Worm (Caenorhabditis elegans) whole organism, early embryonic: ENCODE data around the gene K02E2.8.
"Not testable (repeated sequence)": the region's sequence is repeated elsewhere in the genome, so short reads cannot be mapped to it uniquely, and the experiment has no call there.

Experiments
- B0310.2 ChIP-seq: sonication (generic microtip); optimal IDR thresholded peaks from 2 replicates; lab custom pipeline; 2016; ENCODE audit warnings: mild to moderate bottlenecking, missing genetic modification characterization, missing compliant biosample characterization
- F13C5.2 ChIP-seq: sonication (generic microtip); optimal IDR thresholded peaks from 2 replicates; lab custom pipeline; 2017; ENCODE audit warnings: mild to moderate bottlenecking, missing genetic modification characterization, inconsistent platforms, missing compliant biosample characterization
- aly-1 ChIP-seq: sonication (generic microtip); optimal IDR thresholded peaks from 2 replicates; lab custom pipeline; 2016; ENCODE audit warnings: missing genetic modification characterization, missing compliant biosample characterization
- ama-1 ChIP-seq: fragments of 150-350 bp; optimal IDR thresholded peaks from 2 replicates; lab custom pipeline; 2014
- ceh-13 ChIP-seq: fragments of 200-800 bp; sonication (Bioruptor generic); optimal IDR thresholded peaks from 2 replicates; lab custom pipeline; 2018; ENCODE audit warnings: mild to moderate bottlenecking, missing genetic modification characterization, missing compliant biosample characterization
- ceh-36 ChIP-seq: sonication (generic microtip); optimal IDR thresholded peaks from 2 replicates; lab custom pipeline; 2016; ENCODE audit warnings: missing genetic modification characterization, inconsistent platforms, missing compliant biosample characterization
- ets-7 ChIP-seq: sonication (generic microtip); optimal IDR thresholded peaks from 2 replicates; lab custom pipeline; 2016; ENCODE audit warnings: missing genotype, missing genetic modification characterization, missing compliant biosample characterization
- flt-1 ChIP-seq: fragments of 200-800 bp; sonication (Bioruptor generic); IDR thresholded peaks from 2 replicates; pipeline ENCODE4 v1.3.6; 2022; ENCODE audit warnings: missing genetic modification characterization, missing compliant biosample characterization
- hmbx-1 ChIP-seq: sonication (generic microtip); optimal IDR thresholded peaks from 2 replicates; lab custom pipeline; 2016; ENCODE audit warnings: mild to moderate bottlenecking, missing genetic modification characterization, missing compliant biosample characterization
- hmg-4 ChIP-seq: fragments of 200-800 bp; sonication (Bioruptor generic); optimal IDR thresholded peaks from 2 replicates; lab custom pipeline; 2018; ENCODE audit warnings: mild to moderate bottlenecking, missing genetic modification characterization, missing compliant biosample characterization
- hnd-1 ChIP-seq: sonication (generic microtip); optimal IDR thresholded peaks from 2 replicates; lab custom pipeline; 2016; ENCODE audit warnings: missing genetic modification characterization, missing compliant biosample characterization
- pes-1 ChIP-seq: fragments of 200-800 bp; sonication (Bioruptor generic); IDR thresholded peaks from 2 replicates; pipeline ENCODE4 v1.3.6; 2022; ENCODE audit warnings: missing genetic modification reagents, missing genetic modification characterization, missing compliant biosample characterization
- scrt-1 ChIP-seq: fragments of 200-800 bp; sonication (Bioruptor generic); IDR thresholded peaks from 2 replicates; pipeline ENCODE4 v1.3.6; 2022; ENCODE audit warnings: missing genetic modification characterization, missing compliant biosample characterization
- sea-1 ChIP-seq: fragments of 200-800 bp; sonication (Bioruptor generic); conservative IDR thresholded peaks from 2 replicates; pipeline ENCODE4 v1.3.6; 2022; ENCODE audit warnings: missing genetic modification characterization, missing compliant biosample characterization
- tbx-11 ChIP-seq: fragments of 200-800 bp; sonication (Bioruptor generic); IDR thresholded peaks from 2 replicates; pipeline ENCODE4 v1.3.6; 2022; ENCODE audit warnings: missing genetic modification characterization, missing compliant biosample characterization
- tbx-37 ChIP-seq: fragments of 200-800 bp; sonication (Bioruptor generic); conservative IDR thresholded peaks from 2 replicates; pipeline ENCODE4 v1.3.6; 2022; ENCODE audit warnings: missing genetic modification reagents, missing genetic modification characterization, missing compliant biosample characterization
- tra-4 ChIP-seq: sonication (generic microtip); optimal IDR thresholded peaks from 2 replicates; lab custom pipeline; 2017; ENCODE audit warnings: missing genetic modification characterization, missing compliant biosample characterization

The K02E2.8 gene

ce11 chrV:20376070-20376469 is 9.3 kb upstream of the K02E2.8 start:
- TF ChIP-seq F13C5.2 (no peak), hmbx-1 (no peak), scrt-1 (GFP tag; lab: Robert Waterston, UW) (no peak), ets-7 (tag; lab: Kevin White, UChicago) (no peak), pes-1 (GFP tag; lab: Robert Waterston, UW) (no peak), tbx-37 (GFP tag; lab: Robert Waterston, UW) (no peak)

DNA sequence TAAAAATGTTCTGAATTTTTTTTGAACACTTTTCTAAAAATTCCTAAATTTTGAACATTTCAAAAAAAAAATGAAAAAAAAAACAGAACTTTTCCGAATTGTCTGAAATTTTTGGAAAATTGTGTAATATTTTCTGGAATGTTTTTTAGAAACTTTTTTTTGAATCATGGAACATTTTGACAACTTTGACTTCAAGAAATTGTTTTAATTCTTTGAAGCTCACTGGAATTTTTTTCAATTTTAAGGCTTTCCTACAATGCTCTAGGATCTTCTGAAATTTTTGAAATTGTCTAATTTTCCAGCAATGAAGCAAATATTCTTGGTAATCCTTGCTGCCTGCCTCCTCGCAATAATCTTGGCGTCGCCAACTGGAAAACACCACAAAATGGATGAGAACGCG is 8.5 kb upstream of the K02E2.8 start, which contains the start of gene ins-35:
Gene ins-35, plus strand, starts transcription at position 301 of the 400 bp plus-strand sequence.
- TF ChIP-seq flt-1 (GFP tag; lab: Robert Waterston, UW) (no peak), sea-1 (GFP tag; lab: Robert Waterston, UW) (no peak), ceh-13 (GFP tag; lab: Kevin White, UChicago) (no peak), F13C5.2 (no peak), tbx-37 (GFP tag; lab: Robert Waterston, UW) (no peak), aly-1 (tag; lab: Kevin White, UChicago) (no peak)

DNA sequence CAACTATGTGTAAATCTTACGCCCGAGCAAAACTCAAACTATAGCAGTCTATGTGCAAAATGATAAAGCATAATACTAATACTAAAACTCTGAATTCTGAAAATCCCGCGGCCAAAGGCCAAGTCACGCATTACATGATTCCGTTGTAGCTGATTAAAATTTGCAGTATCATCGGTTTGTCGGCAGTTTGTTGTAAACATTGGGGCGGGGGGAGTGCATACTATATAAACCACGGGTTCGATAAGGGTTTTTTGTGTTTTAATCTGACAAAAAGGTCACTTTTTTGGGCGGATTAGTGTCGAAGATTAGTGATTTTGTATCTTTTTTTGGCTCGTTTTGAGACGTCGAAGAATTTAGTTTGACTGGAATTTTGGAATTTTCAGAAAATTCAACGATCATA is 7.7 kb upstream of the K02E2.8 start:
- no peak for TF ChIP-seq F13C5.2
- TF ChIP-seq hmg-4 (GFP tag; lab: Kevin White, UChicago): no peak
- no peak for TF ChIP-seq tra-4
- no peak for TF ChIP-seq ceh-36 (tag; lab: Kevin White, UChicago)
- no peak for TF ChIP-seq tbx-37 (GFP tag; lab: Robert Waterston, UW)
- TF ChIP-seq flt-1 (GFP tag; lab: Robert Waterston, UW): no peak
- TF ChIP-seq ama-1 (lab: Kevin White, UChicago): no peak
- TF ChIP-seq sea-1 (GFP tag; lab: Robert Waterston, UW): no peak
- TF ChIP-seq scrt-1 (GFP tag; lab: Robert Waterston, UW): no peak
- no peak for TF ChIP-seq hnd-1 (tag; lab: Kevin White, UChicago)
- TF ChIP-seq hmbx-1: no peak
- TF ChIP-seq tbx-11 (GFP tag; lab: Robert Waterston, UW): no peak
- no peak for TF ChIP-seq ceh-13 (GFP tag; lab: Kevin White, UChicago)
- TF ChIP-seq B0310.2 (tag; lab: Kevin White, UChicago): no peak
- TF ChIP-seq ets-7 (tag; lab: Kevin White, UChicago): no peak
- no peak for TF ChIP-seq aly-1 (tag; lab: Kevin White, UChicago)
- TF ChIP-seq pes-1 (GFP tag; lab: Robert Waterston, UW): no peak

DNA sequence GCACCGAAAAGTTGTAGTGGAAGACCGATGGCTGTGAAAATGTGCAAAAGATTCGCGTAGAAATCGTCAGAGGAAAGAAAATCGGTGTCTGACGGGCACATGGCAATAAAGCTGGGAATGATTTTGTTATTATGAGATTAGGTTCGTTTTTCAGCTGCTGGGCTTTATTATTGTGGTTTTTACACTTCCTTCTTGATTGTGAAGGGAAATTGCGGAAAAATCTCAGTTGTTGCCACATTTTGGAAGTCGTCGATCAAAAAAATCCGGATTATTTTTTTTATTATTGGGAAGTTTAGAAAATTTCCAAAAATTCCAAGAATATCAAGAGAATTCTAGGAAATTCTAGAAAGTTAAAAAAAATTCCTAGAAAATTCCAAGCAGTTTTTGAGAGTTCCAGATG is 2.4 kb upstream of the K02E2.8 start, which contains the start of gene srh-177:
Gene srh-177, minus strand, starts transcription at position 101 of the 400 bp plus-strand sequence.
- not testable (repeated sequence) for TF ChIP-seq ets-7 (tag; lab: Kevin White, UChicago); pes-1 (GFP tag; lab: Robert Waterston, UW); B0310.2 (tag; lab: Kevin White, UChicago)

DNA sequence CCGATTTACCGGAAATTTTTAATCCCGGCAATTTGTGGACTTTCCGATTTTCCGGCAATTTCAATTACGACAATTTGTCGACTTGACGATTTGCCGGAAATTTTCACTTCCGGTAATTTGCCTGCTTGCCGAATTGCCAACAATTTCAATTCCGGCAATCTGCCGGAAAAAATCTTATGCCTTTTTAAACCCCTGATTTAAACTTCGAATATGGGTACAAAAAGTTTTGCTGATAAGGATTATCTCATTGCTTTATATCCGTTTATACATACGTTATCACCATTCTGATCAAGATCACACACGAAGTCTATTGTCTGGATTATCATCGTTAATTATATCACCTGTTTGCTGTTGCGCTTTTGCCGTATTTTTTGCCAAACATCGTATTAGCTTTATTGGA is 10.3 kb downstream of the K02E2.8 start, which contains the start of gene grd-11:
Gene grd-11, plus strand, starts transcription at position 301 of the 400 bp plus-strand sequence.
- no peak for TF ChIP-seq aly-1 (tag; lab: Kevin White, UChicago)
- TF ChIP-seq scrt-1 (GFP tag; lab: Robert Waterston, UW): no peak
- TF ChIP-seq ceh-36 (tag; lab: Kevin White, UChicago): no peak
- TF ChIP-seq hmg-4 (GFP tag; lab: Kevin White, UChicago): no peak

ce11 chrV:20351195-20351594 is 15.5 kb downstream of the K02E2.8 start, which contains the start of gene K02E2.1:
Gene K02E2.1, plus strand, starts transcription at chrV:20351495.
- no peak for TF ChIP-seq aly-1 (tag; lab: Kevin White, UChicago)
- TF ChIP-seq tbx-37 (GFP tag; lab: Robert Waterston, UW): no peak
- TF ChIP-seq hnd-1 (tag; lab: Kevin White, UChicago): no peak
- TF ChIP-seq F13C5.2: no peak

ce11 chrV:20350382-20350781 is 16.4 kb downstream of the K02E2.8 start:
- TF ChIP-seq hmbx-1 (no peak), aly-1 (tag; lab: Kevin White, UChicago) (no peak), tbx-37 (GFP tag; lab: Robert Waterston, UW) (no peak), B0310.2 (tag; lab: Kevin White, UChicago) (no peak), sea-1 (GFP tag; lab: Robert Waterston, UW) (no peak), hmg-4 (GFP tag; lab: Kevin White, UChicago) (no peak), scrt-1 (GFP tag; lab: Robert Waterston, UW) (no peak), ama-1 (lab: Kevin White, UChicago) (no peak), hnd-1 (tag; lab: Kevin White, UChicago) (no peak), tbx-11 (GFP tag; lab: Robert Waterston, UW) (no peak), ets-7 (tag; lab: Kevin White, UChicago) (no peak), ceh-13 (GFP tag; lab: Kevin White, UChicago) (no peak), pes-1 (GFP tag; lab: Robert Waterston, UW) (no peak), flt-1 (GFP tag; lab: Robert Waterston, UW) (no peak)

DNA sequence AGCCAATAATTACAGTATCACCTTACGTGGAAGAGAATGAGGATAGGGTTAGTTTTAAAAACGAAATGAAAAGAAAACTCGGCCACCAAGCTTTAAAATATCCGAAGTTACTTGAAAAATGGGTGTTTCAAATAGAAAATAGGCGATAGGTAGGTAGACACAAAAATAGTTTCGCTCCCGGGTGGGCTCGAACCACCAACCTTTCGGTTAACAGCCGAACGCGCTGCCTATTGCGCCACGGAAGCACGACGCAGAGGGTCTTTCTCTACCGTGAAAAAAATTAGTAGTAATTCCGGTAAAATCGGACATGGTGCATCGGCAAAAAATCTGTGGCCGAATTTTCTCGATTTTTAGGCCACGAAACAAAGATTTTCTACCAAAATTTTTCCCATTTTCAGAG is 19.1 kb downstream of the K02E2.8 start:
- TF ChIP-seq flt-1 (GFP tag; lab: Robert Waterston, UW) (no peak), pes-1 (GFP tag; lab: Robert Waterston, UW) (0 out of 2 replicates have a peak, but pooled peaks have one; percentile 36), B0310.2 (tag; lab: Kevin White, UChicago) (no peak), hnd-1 (tag; lab: Kevin White, UChicago) (no peak), tbx-37 (GFP tag; lab: Robert Waterston, UW) (no peak), hmg-4 (GFP tag; lab: Kevin White, UChicago) (no peak)
